Worm (Caenorhabditis elegans) whole organism, L4/young adult: ENCODE measurements around the gene cyn-13.
"Not testable (repeated sequence)": the region's sequence is repeated elsewhere in the genome, so short reads cannot be mapped to it uniquely, and the experiment has no call there.

Source experiments
- W03F9.2 ChIP-seq: fragments of 150-350 bp; optimal IDR thresholded peaks from 2 replicates; lab custom pipeline; 2014; ENCODE audit warnings: missing biosample characterization, missing genetic modification characterization
- dao-5 ChIP-seq: sonication (generic microtip); optimal IDR thresholded peaks from 2 replicates; lab custom pipeline; 2016; ENCODE audit warnings: missing genotype, missing genetic modification characterization, moderate library complexity, missing compliant biosample characterization
- him-1 ChIP-seq: sonication (generic microtip); optimal IDR thresholded peaks from 2 replicates; lab custom pipeline; 2016; ENCODE audit warnings: missing genotype, missing genetic modification reagents, missing genetic modification characterization, missing compliant biosample characterization

- not testable (repeated sequence) for TF ChIP-seq him-1, dao-5, W03F9.2 (tag; lab: Kevin White, UChicago)
Observed at ce11 chrIV:17070791-17071190, 45.7 kb downstream of the cyn-13 start, which contains the start of gene Y116A8C.24.
